Fruit fly (Drosophila melanogaster): ENCODE results near the gene colt.

The colt gene

DNA sequence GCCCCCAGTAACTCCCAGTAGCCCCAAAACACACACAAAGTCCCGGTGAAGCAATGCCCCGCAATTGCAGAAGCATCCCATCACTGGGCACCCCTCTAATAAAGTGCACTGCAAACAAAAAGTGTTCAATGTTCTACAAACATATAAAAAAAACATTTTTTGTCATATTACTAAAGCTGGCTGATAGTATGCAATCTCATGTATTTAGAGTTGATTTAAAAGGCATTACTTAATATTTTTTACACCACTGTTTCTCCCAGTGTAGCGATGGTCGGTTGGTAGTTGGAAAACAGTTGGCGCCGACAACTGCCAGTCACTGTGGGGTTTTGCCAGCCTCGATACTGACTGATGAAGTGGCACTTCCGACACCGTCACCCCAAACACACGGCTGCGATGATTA lies 49.5 kb downstream of the colt start (continued):
- TF ChIP-seq CG42726 (GFP tag; IDR thresholded peaks at IDR 0.05; ENCODE audit: partially characterized antibody) (no peak), CG11504 (tag; optimal IDR thresholded peaks at IDR 0.05) (peak; percentile 50), pho (GFP tag; optimal IDR thresholded peaks at IDR 0.05) (no peak), CG14667 (GFP tag; IDR thresholded peaks at IDR 0.05) (no peak), Blimp-1 (GFP tag; optimal IDR thresholded peaks at IDR 0.05) (no peak), CG34422 (GFP tag; IDR thresholded peaks at IDR 0.05) (no peak), CG4617 (GFP tag; optimal IDR thresholded peaks at IDR 0.05; ENCODE audit: borderline replicate concordance) (no peak), CG30403 (GFP tag; optimal IDR thresholded peaks at IDR 0.05) (no peak), gcm (GFP tag; optimal IDR thresholded peaks at IDR 0.05) (no peak), tap (tag; optimal IDR thresholded peaks at IDR 0.05) (no peak), ato (GFP tag; IDR thresholded peaks at IDR 0.05; ENCODE audit: partially characterized antibody) (no peak), al (GFP tag; IDR thresholded peaks at IDR 0.05) (no peak), Taf1 (GFP tag; IDR thresholded peaks at IDR 0.05) (no peak), dmrt11E (tag; optimal IDR thresholded peaks at IDR 0.05) (no peak), CG10274 (GFP tag; optimal IDR thresholded peaks at IDR 0.05) (no peak), CG31365 (tag; optimal IDR thresholded peaks at IDR 0.05) (no peak), vnd (GFP tag; IDR thresholded peaks at IDR 0.05; ENCODE audit: partially characterized antibody) (no peak), TFAM (GFP tag; optimal IDR thresholded peaks at IDR 0.05) (no peak), hth (optimal IDR thresholded peaks at IDR 0.05) (no peak), ems (GFP tag; optimal IDR thresholded peaks at IDR 0.05) (no peak), gcm2 (GFP tag; optimal IDR thresholded peaks at IDR 0.05) (no peak), run (tag; optimal IDR thresholded peaks at IDR 0.05) (no peak), unc-4 (GFP tag; IDR thresholded peaks at IDR 0.05; ENCODE audit: partially characterized antibody) (no peak), E2f1 (GFP tag; IDR thresholded peaks at IDR 0.05) (no peak), scrt (GFP tag; optimal IDR thresholded peaks at IDR 0.05) (no peak), Dp (GFP tag; optimal IDR thresholded peaks at IDR 0.05) (no peak), ash1 (GFP tag; optimal IDR thresholded peaks at IDR 0.05) (no peak), Sry-δ (GFP tag; optimal IDR thresholded peaks at IDR 0.05) (no peak), CG2712 (tag; optimal IDR thresholded peaks at IDR 0.05) (no peak), CG18476 (GFP tag; optimal IDR thresholded peaks at IDR 0.05) (no peak), CG3065 (GFP tag; optimal IDR thresholded peaks at IDR 0.05) (no peak), Atf-2 (GFP tag; optimal IDR thresholded peaks at IDR 0.05) (no peak), sd (tag; optimal IDR thresholded peaks at IDR 0.05) (no peak), tx (GFP tag; optimal IDR thresholded peaks at IDR 0.05) (no peak), Atf3 (GFP tag; optimal IDR thresholded peaks at IDR 0.05) (no peak), Hand (GFP tag; optimal IDR thresholded peaks at IDR 0.05) (no peak), CG18764 (GFP tag; optimal IDR thresholded peaks at IDR 0.05) (no peak), CG31224 (GFP tag; IDR thresholded peaks at IDR 0.05) (no peak), zfh1 (GFP tag; IDR thresholded peaks at IDR 0.05) (0 out of 3 replicates have a peak, but pooled peaks have one; percentile 22), crol (GFP tag; IDR thresholded peaks at IDR 0.05) (no peak), bab2 (GFP tag; optimal IDR thresholded peaks at IDR 0.05) (no peak), CG17912 (GFP tag; optimal IDR thresholded peaks at IDR 0.05) (no peak), Hr78 (GFP tag; optimal IDR thresholded peaks at IDR 0.05) (no peak), Hr3 (GFP tag; optimal IDR thresholded peaks at IDR 0.05) (no peak), CG11560 (tag; IDR thresholded peaks at IDR 0.05) (no peak), CG4404 (GFP tag; IDR thresholded peaks at IDR 0.05) (no peak), MBD-R2 (GFP tag; IDR thresholded peaks at IDR 0.05) (no peak), sens-2 (GFP tag; IDR thresholded peaks at IDR 0.05) (no peak), CG3995 (GFP tag; optimal IDR thresholded peaks at IDR 0.05) (no peak), CG9215 (GFP tag; IDR thresholded peaks at IDR 0.05) (no peak), en (GFP tag; optimal IDR thresholded peaks at IDR 0.05) (no peak), gem (tag; optimal IDR thresholded peaks at IDR 0.05) (peak; percentile 52)
